Worm (Caenorhabditis elegans) whole organism, L1 larva: Measurements from ENCODE around the gene F19C6.4.

Source experiments
- C04F5.9 ChIP-seq: sonication (generic microtip); optimal IDR thresholded peaks from 2 replicates; lab custom pipeline; 2016; ENCODE audit warnings: missing genetic modification characterization, missing compliant biosample characterization
- C16A3.4 ChIP-seq: fragments of 150-350 bp; optimal IDR thresholded peaks from 2 replicates; lab custom pipeline; 2014; ENCODE audit warnings: missing biosample characterization, missing genetic modification characterization
- C34B4.2 ChIP-seq: sonication (generic microtip); optimal IDR thresholded peaks from 2 replicates; lab custom pipeline; 2017; ENCODE audit warnings: mild to moderate bottlenecking, missing genetic modification characterization, missing compliant biosample characterization
- F16B12.6 ChIP-seq: fragments of 150-350 bp; optimal IDR thresholded peaks from 2 replicates; lab custom pipeline; 2014; ENCODE audit warnings: missing biosample characterization, missing genetic modification characterization
- ama-1 ChIP-seq: fragments of 150-350 bp; optimal IDR thresholded peaks from 2 replicates; lab custom pipeline; 2014
- blmp-1 ChIP-seq: fragments of 150-350 bp; optimal IDR thresholded peaks from 2 replicates; lab custom pipeline; 2014; ENCODE audit warnings: missing biosample characterization, missing genetic modification characterization
- ceh-82 ChIP-seq, 3 experiments: fragments of 150-350 bp in 1 of 3; sonication (generic microtip) in 2 of 3; optimal IDR thresholded peaks; 2 replicates each; lab custom pipeline; 2014 to 2017; ENCODE audit warnings: missing biosample characterization in 3 of 3, missing genetic modification characterization in 3 of 3
- ceh-90 ChIP-seq: sonication (generic microtip); optimal IDR thresholded peaks from 2 replicates; lab custom pipeline; 2016; ENCODE audit warnings: missing genetic modification characterization, missing compliant biosample characterization
- dpl-1 ChIP-seq, 3 experiments: fragments of 150-350 bp in 2 of 3; sonication (generic microtip) in 1 of 3; optimal IDR thresholded peaks; 2 replicates each; lab custom pipeline; 2014 to 2017; ENCODE audit warnings: missing biosample characterization in 3 of 3, missing genetic modification characterization in 3 of 3, missing genetic modification reagents in 3 of 3
- dsc-1 ChIP-seq: sonication (generic microtip); optimal IDR thresholded peaks from 2 replicates; lab custom pipeline; 2016; ENCODE audit warnings: mild to moderate bottlenecking, missing genetic modification characterization, missing compliant biosample characterization
- elt-3 ChIP-seq, 6 experiments: fragments of 150-350 bp in 1 of 6; sonication (generic microtip); optimal IDR thresholded peaks; 2 replicates each; lab custom pipeline; 2017 to 2018; ENCODE audit warnings: missing biosample characterization in 6 of 6, missing genetic modification characterization in 6 of 6, inconsistent platforms in 1 of 6
- ets-5 ChIP-seq: fragments of 200-800 bp; sonication (Bioruptor generic); IDR thresholded peaks from 2 replicates; pipeline ENCODE4 v1.3.6; 2022; ENCODE audit warnings: missing genetic modification characterization, missing compliant biosample characterization
- fkh-10 ChIP-seq: sonication (generic microtip); optimal IDR thresholded peaks from 2 replicates; lab custom pipeline; 2017; ENCODE audit warnings: missing biosample characterization, missing genetic modification reagents, missing genetic modification characterization
- fkh-4 ChIP-seq: sonication (generic microtip); optimal IDR thresholded peaks from 2 replicates; lab custom pipeline; 2016; ENCODE audit warnings: missing compliant biosample characterization, missing genetic modification characterization, borderline replicate concordance
- fkh-8 ChIP-seq: sonication (generic microtip); optimal IDR thresholded peaks from 2 replicates; lab custom pipeline; 2016; ENCODE audit warnings: mild to moderate bottlenecking, missing genetic modification characterization, missing compliant biosample characterization
- grh-1 ChIP-seq: fragments of 200-800 bp; sonication (Bioruptor generic); IDR thresholded peaks from 2 replicates; pipeline ENCODE4 v1.3.6; 2022; ENCODE audit warnings: missing genetic modification reagents, missing genetic modification characterization, missing compliant biosample characterization
- hlh-17 ChIP-seq: fragments of 200-800 bp; sonication (Bioruptor generic); optimal IDR thresholded peaks from 2 replicates; lab custom pipeline; 2018; ENCODE audit warnings: missing genetic modification characterization, mild to moderate bottlenecking, missing compliant biosample characterization, moderate library complexity, borderline replicate concordance
- hlh-4 ChIP-seq: sonication (generic microtip); optimal IDR thresholded peaks from 2 replicates; lab custom pipeline; 2016; ENCODE audit warnings: mild to moderate bottlenecking, missing genetic modification characterization, missing compliant biosample characterization
- irx-1 ChIP-seq: sonication (generic microtip); optimal IDR thresholded peaks from 2 replicates; lab custom pipeline; 2016; ENCODE audit warnings: missing genetic modification characterization, missing compliant biosample characterization
- lin-13 ChIP-seq: fragments of 150-350 bp; optimal IDR thresholded peaks from 2 replicates; lab custom pipeline; 2014; ENCODE audit warnings: missing biosample characterization, missing genetic modification reagents, missing genetic modification characterization
- lin-15B ChIP-seq: fragments of 150-350 bp; sonication (generic microtip); optimal IDR thresholded peaks from 3 replicates; lab custom pipeline; 2014; ENCODE audit warnings: missing biosample characterization, missing genetic modification characterization
- lin-35 ChIP-seq, 2 experiments: fragments of 150-350 bp; optimal IDR thresholded peaks; 2 replicates each; lab custom pipeline; 2014; ENCODE audit warnings: missing biosample characterization in 2 of 2, missing genetic modification characterization in 2 of 2, missing genetic modification reagents in 2 of 2
- lir-3 ChIP-seq: sonication (generic microtip); optimal IDR thresholded peaks from 2 replicates; lab custom pipeline; 2016; ENCODE audit warnings: mild to moderate bottlenecking, missing genetic modification characterization, moderate library complexity, missing compliant biosample characterization; ENCODE audit not compliant: poor library complexity
- lsy-2 ChIP-seq, 2 experiments: fragments of 150-350 bp; optimal IDR thresholded peaks; 2 replicates each; lab custom pipeline; 2014; ENCODE audit warnings: missing biosample characterization in 2 of 2, missing genetic modification characterization in 2 of 2
- mab-9 ChIP-seq: fragments of 200-800 bp; sonication (Bioruptor generic); IDR thresholded peaks from 2 replicates; pipeline ENCODE4 v1.3.6; 2022; ENCODE audit warnings: missing genetic modification reagents, missing genetic modification characterization, missing compliant biosample characterization
- mdl-1 ChIP-seq, 2 experiments: fragments of 150-350 bp; optimal IDR thresholded peaks; 2 replicates each; lab custom pipeline; 2014 to 2017; ENCODE audit warnings: missing biosample characterization in 2 of 2, missing genetic modification characterization in 2 of 2, inconsistent platforms in 1 of 2
- mef-2 ChIP-seq: fragments of 150-350 bp; optimal IDR thresholded peaks from 2 replicates; lab custom pipeline; 2014; ENCODE audit warnings: missing biosample characterization, missing genetic modification characterization
- nhr-11 ChIP-seq: fragments of 150-350 bp; optimal IDR thresholded peaks from 2 replicates; lab custom pipeline; 2014; ENCODE audit warnings: missing biosample characterization, missing genetic modification characterization
- nhr-12 ChIP-seq: sonication (generic microtip); optimal IDR thresholded peaks from 2 replicates; lab custom pipeline; 2017; ENCODE audit warnings: missing biosample characterization, missing genetic modification characterization
- nhr-19 ChIP-seq: fragments of 200-800 bp; sonication (Bioruptor generic); conservative IDR thresholded peaks from 2 replicates; pipeline ENCODE4 v1.3.6; 2022; ENCODE audit warnings: missing genetic modification characterization, missing compliant biosample characterization
- nhr-76 ChIP-seq: sonication (generic microtip); optimal IDR thresholded peaks from 2 replicates; lab custom pipeline; 2017; ENCODE audit warnings: missing biosample characterization, missing genetic modification characterization
- nhr-77 ChIP-seq: fragments of 150-350 bp; optimal IDR thresholded peaks from 2 replicates; lab custom pipeline; 2014; ENCODE audit warnings: missing biosample characterization, missing genetic modification characterization
- nhr-84 ChIP-seq: sonication (generic microtip); optimal IDR thresholded peaks from 2 replicates; lab custom pipeline; 2017; ENCODE audit warnings: missing biosample characterization, missing genetic modification characterization
- nhr-85 ChIP-seq: sonication (generic microtip); peaks from one replicate; lab custom pipeline; 2016; ENCODE audit warnings: missing genetic modification characterization, inconsistent platforms, missing compliant biosample characterization
- nhr-90 ChIP-seq: sonication (generic microtip); optimal IDR thresholded peaks from 2 replicates; lab custom pipeline; 2016; ENCODE audit warnings: mild to moderate bottlenecking, missing genetic modification characterization, missing compliant biosample characterization; ENCODE audit not compliant: poor library complexity
- pag-3 ChIP-seq: sonication (generic microtip); optimal IDR thresholded peaks from 2 replicates; lab custom pipeline; 2017; ENCODE audit warnings: missing genetic modification characterization, mild to moderate bottlenecking, missing compliant biosample characterization, antibody characterized with exemption, borderline replicate concordance; ENCODE audit not compliant: insufficient read depth
- pax-3 ChIP-seq: fragments of 200-800 bp; sonication (Bioruptor generic); optimal IDR thresholded peaks from 2 replicates; lab custom pipeline; 2018; ENCODE audit warnings: mild to moderate bottlenecking, missing genetic modification characterization, moderate library complexity, missing compliant biosample characterization
- rnt-1 ChIP-seq: sonication (generic microtip); optimal IDR thresholded peaks from 2 replicates; lab custom pipeline; 2016; ENCODE audit warnings: mild to moderate bottlenecking, missing genetic modification characterization, moderate library complexity, missing compliant biosample characterization
- snu-23 ChIP-seq: sonication (generic microtip); optimal IDR thresholded peaks from 2 replicates; lab custom pipeline; 2016; ENCODE audit warnings: missing genetic modification characterization, missing compliant biosample characterization
- sptf-1 ChIP-seq: fragments of 150-350 bp; optimal IDR thresholded peaks from 2 replicates; lab custom pipeline; 2014; ENCODE audit warnings: missing biosample characterization, missing genetic modification characterization
- sup-37 ChIP-seq: fragments of 200-800 bp; sonication (Bioruptor generic); optimal IDR thresholded peaks from 2 replicates; lab custom pipeline; 2018; ENCODE audit warnings: mild to moderate bottlenecking, missing genetic modification characterization, missing compliant biosample characterization
- swsn-7 ChIP-seq: sonication (generic microtip); optimal IDR thresholded peaks from 2 replicates; lab custom pipeline; 2016; ENCODE audit warnings: missing genetic modification characterization, missing compliant biosample characterization
- tbx-2 ChIP-seq: sonication (generic microtip); optimal IDR thresholded peaks from 2 replicates; lab custom pipeline; 2016; ENCODE audit warnings: missing genetic modification characterization, missing compliant biosample characterization
- tlp-1 ChIP-seq: fragments of 150-350 bp; optimal IDR thresholded peaks from 2 replicates; lab custom pipeline; 2014; ENCODE audit warnings: missing biosample characterization, missing genetic modification characterization
- unc-130 ChIP-seq: fragments of 150-350 bp; optimal IDR thresholded peaks from 2 replicates; lab custom pipeline; 2017; ENCODE audit warnings: missing biosample characterization, missing genetic modification characterization, inconsistent platforms
- unc-30 ChIP-seq: sonication (generic microtip); optimal IDR thresholded peaks from 2 replicates; lab custom pipeline; 2017; ENCODE audit warnings: missing biosample characterization, missing genetic modification characterization
- unc-98 ChIP-seq: fragments of 200-800 bp; sonication (Bioruptor generic); IDR thresholded peaks from 2 replicates; pipeline ENCODE4 v1.3.6; 2022; ENCODE audit warnings: missing genetic modification characterization, missing compliant biosample characterization
- xbp-1 ChIP-seq: sonication (generic microtip); optimal IDR thresholded peaks from 2 replicates; lab custom pipeline; 2016; ENCODE audit warnings: missing genetic modification characterization, missing compliant biosample characterization
- zag-1 ChIP-seq: fragments of 150-350 bp; optimal IDR thresholded peaks from 2 replicates; lab custom pipeline; 2014; ENCODE audit warnings: missing biosample characterization, missing genetic modification characterization
- zip-4 ChIP-seq: fragments of 200-800 bp; sonication (Bioruptor generic); optimal IDR thresholded peaks from 2 replicates; lab custom pipeline; 2018; ENCODE audit warnings: mild to moderate bottlenecking, missing genetic modification characterization, moderate library complexity, missing compliant biosample characterization
- ztf-11 ChIP-seq, 2 experiments: sonication (generic microtip); optimal IDR thresholded peaks; 2 replicates each; lab custom pipeline; 2016 to 2017; ENCODE audit warnings: missing genetic modification characterization in 2 of 2, missing biosample characterization in 1 of 2, missing compliant biosample characterization in 1 of 2
- ztf-4 ChIP-seq: fragments of 150-350 bp; optimal IDR thresholded peaks from 2 replicates; lab custom pipeline; 2014; ENCODE audit warnings: missing biosample characterization, missing genetic modification characterization

F19C6.4 gene

ce11 chrX:9999599-10000201 is 18.1 kb downstream of the F19C6.4 start (continued):
- TF ChIP-seq C16A3.4 (tag; lab: Kevin White, UChicago) (peak; percentile 25), nhr-76 (tag; lab: Kevin White, UChicago) (no peak), fkh-8 (tag; lab: Kevin White, UChicago) (peak; percentile 88), elt-3 (tag; optimal IDR thresholded peaks at IDR 0.05; lab: Kevin White, UChicago) (peak in 2 of 6 experiments; percentile 35 to 51), lin-13 (GFP tag; lab: Kevin White, UChicago) (peak; percentile 30), blmp-1 (tag; lab: Kevin White, UChicago) (peak; percentile 58), C04F5.9 (tag; lab: Kevin White, UChicago) (no peak), pag-3 (tag; lab: Kevin White, UChicago) (no peak), nhr-11 (no peak), lin-15B (no peak), nhr-84 (tag; lab: Kevin White, UChicago) (no peak), ets-5 (GFP tag; lab: Robert Waterston, UW) (no peak), zag-1 (tag; lab: Kevin White, UChicago) (no peak), mab-9 (peak; percentile 62), unc-130 (tag; lab: Kevin White, UChicago) (no peak), grh-1 (GFP tag; lab: Robert Waterston, UW) (peak; percentile 58), rnt-1 (peak; percentile 73), dsc-1 (tag; lab: Kevin White, UChicago) (peak; percentile 74), nhr-77 (tag; lab: Kevin White, UChicago) (no peak), lir-3 (tag; lab: Kevin White, UChicago) (peak; percentile 20), lin-35 (GFP tag; optimal IDR thresholded peaks at IDR 0.05; lab: Kevin White, UChicago) (peak; percentile 33 to 57), fkh-4 (tag; lab: Kevin White, UChicago) (peak; percentile 57), pax-3 (tag; lab: Kevin White, UChicago) (peak; percentile 72), ceh-90 (tag; lab: Kevin White, UChicago) (no peak), hlh-4 (no peak), nhr-90 (tag; lab: Kevin White, UChicago) (peak; percentile 38), xbp-1 (tag; lab: Kevin White, UChicago) (peak; percentile 71), lsy-2 (tag; optimal IDR thresholded peaks at IDR 0.05; lab: Kevin White, UChicago) (peak; percentile 62 to 72), unc-30 (tag; lab: Kevin White, UChicago) (no peak), nhr-85 (tag; lab: Kevin White, UChicago) (peak; percentile 92), dpl-1 (GFP tag; optimal IDR thresholded peaks at IDR 0.05; lab: Kevin White, UChicago) (peak in 2 of 3 experiments; percentile 21 to 25), mef-2 (no peak), tbx-2 (tag; lab: Kevin White, UChicago) (peak; percentile 68), ztf-4 (tag; lab: Kevin White, UChicago) (peak; percentile 67), nhr-19 (GFP tag; lab: Robert Waterston, UW) (peak; percentile 70), ztf-11 (tag; optimal IDR thresholded peaks at IDR 0.05; lab: Kevin White, UChicago) (peak in 1 of 2 experiments; percentile 24), ama-1 (lab: Kevin White, UChicago) (no peak), nhr-12 (tag; lab: Kevin White, UChicago) (no peak), snu-23 (GFP tag; lab: Kevin White, UChicago) (peak; percentile 74), irx-1 (tag; lab: Kevin White, UChicago) (peak; percentile 77), ceh-82 (tag; optimal IDR thresholded peaks at IDR 0.05; lab: Kevin White, UChicago) (peak; percentile 27 to 75 (median 36)), hlh-17 (GFP tag; lab: Kevin White, UChicago) (no peak), swsn-7 (tag; lab: Kevin White, UChicago) (peak; percentile 79), fkh-10 (GFP tag; lab: Kevin White, UChicago) (peak; percentile 56), F16B12.6 (tag; lab: Kevin White, UChicago) (no peak), mdl-1 (tag; optimal IDR thresholded peaks at IDR 0.05; lab: Kevin White, UChicago) (peak in 1 of 2 experiments; percentile 76), tlp-1 (tag; lab: Kevin White, UChicago) (no peak), zip-4 (GFP tag; lab: Kevin White, UChicago) (no peak), sptf-1 (no peak), C34B4.2 (tag; lab: Kevin White, UChicago) (no peak), unc-98 (GFP tag; lab: Robert Waterston, UW) (no peak), sup-37 (GFP tag; lab: Kevin White, UChicago) (peak; percentile 4)
